Worm (Caenorhabditis elegans) whole organism, L1 larva: Measurements from ENCODE around the gene bgnt-1.5.

Experiments
- aha-1 ChIP-seq: fragments of 150-350 bp; optimal IDR thresholded peaks from 2 replicates; lab custom pipeline; 2014; ENCODE audit warnings: missing biosample characterization, missing genetic modification characterization
- ama-1 ChIP-seq: fragments of 150-350 bp; optimal IDR thresholded peaks from 2 replicates; lab custom pipeline; 2014
- blmp-1 ChIP-seq: fragments of 150-350 bp; optimal IDR thresholded peaks from 2 replicates; lab custom pipeline; 2014; ENCODE audit warnings: missing biosample characterization, missing genetic modification characterization
- ceh-63 ChIP-seq: fragments of 200-800 bp; sonication (Bioruptor generic); optimal IDR thresholded peaks from 2 replicates; lab custom pipeline; 2018; ENCODE audit warnings: mild to moderate bottlenecking, missing genetic modification characterization, missing compliant biosample characterization
- ceh-8 ChIP-seq: fragments of 200-800 bp; sonication (Bioruptor generic); optimal IDR thresholded peaks from 2 replicates; lab custom pipeline; 2018; ENCODE audit warnings: mild to moderate bottlenecking, missing genetic modification characterization, moderate library complexity, missing compliant biosample characterization
- ceh-88 ChIP-seq: fragments of 200-800 bp; sonication (Bioruptor generic); IDR thresholded peaks from 2 replicates; pipeline ENCODE4 v1.3.6; 2022; ENCODE audit warnings: missing genetic modification characterization, missing compliant biosample characterization
- ces-1 ChIP-seq: fragments of 150-350 bp; optimal IDR thresholded peaks from 2 replicates; lab custom pipeline; 2014; ENCODE audit warnings: missing biosample characterization, missing genetic modification reagents, missing genetic modification characterization
- dpl-1 ChIP-seq, 3 experiments: fragments of 150-350 bp in 2 of 3; sonication (generic microtip) in 1 of 3; optimal IDR thresholded peaks; 2 replicates each; lab custom pipeline; 2014 to 2017; ENCODE audit warnings: missing biosample characterization in 3 of 3, missing genetic modification characterization in 3 of 3, missing genetic modification reagents in 3 of 3
- efl-1 ChIP-seq, 4 experiments: fragments of 150-350 bp; optimal IDR thresholded peaks in 3 of 4; peaks in 1 of 4; 1 replicate in 1 of 4; 2 replicates in 3 of 4; lab custom pipeline; 2014; ENCODE audit warnings: missing biosample characterization in 2 of 4, missing genetic modification characterization in 2 of 4, missing genetic modification reagents in 2 of 4
- elt-2 ChIP-seq: sonication (generic microtip); optimal IDR thresholded peaks from 2 replicates; lab custom pipeline; 2016; ENCODE audit warnings: missing genetic modification characterization, mild to moderate bottlenecking, inconsistent platforms, missing compliant biosample characterization, missing genetic modification reagents
- elt-3 ChIP-seq, 6 experiments: fragments of 150-350 bp in 1 of 6; sonication (generic microtip); optimal IDR thresholded peaks; 2 replicates each; lab custom pipeline; 2017 to 2018; ENCODE audit warnings: missing biosample characterization in 6 of 6, missing genetic modification characterization in 6 of 6, inconsistent platforms in 1 of 6
- ets-5 ChIP-seq: fragments of 200-800 bp; sonication (Bioruptor generic); IDR thresholded peaks from 2 replicates; pipeline ENCODE4 v1.3.6; 2022; ENCODE audit warnings: missing genetic modification characterization, missing compliant biosample characterization
- fkh-8 ChIP-seq: sonication (generic microtip); optimal IDR thresholded peaks from 2 replicates; lab custom pipeline; 2016; ENCODE audit warnings: mild to moderate bottlenecking, missing genetic modification characterization, missing compliant biosample characterization
- hlh-17 ChIP-seq: fragments of 200-800 bp; sonication (Bioruptor generic); optimal IDR thresholded peaks from 2 replicates; lab custom pipeline; 2018; ENCODE audit warnings: missing genetic modification characterization, mild to moderate bottlenecking, missing compliant biosample characterization, moderate library complexity, borderline replicate concordance
- hpl-2 ChIP-seq: fragments of 150-350 bp; optimal IDR thresholded peaks from 2 replicates; lab custom pipeline; 2014; ENCODE audit warnings: missing biosample characterization, missing genetic modification reagents, missing genetic modification characterization
- lin-14 ChIP-seq: fragments of 200-800 bp; sonication (Bioruptor generic); optimal IDR thresholded peaks from 2 replicates; lab custom pipeline; 2018; ENCODE audit warnings: mild to moderate bottlenecking, missing genetic modification characterization, moderate library complexity, missing compliant biosample characterization
- lin-35 ChIP-seq, 2 experiments: fragments of 150-350 bp; optimal IDR thresholded peaks; 2 replicates each; lab custom pipeline; 2014; ENCODE audit warnings: missing biosample characterization in 2 of 2, missing genetic modification characterization in 2 of 2, missing genetic modification reagents in 2 of 2
- lin-39 ChIP-seq: fragments of 150-350 bp; optimal IDR thresholded peaks from 2 replicates; lab custom pipeline; 2014; ENCODE audit warnings: missing biosample characterization, missing genetic modification reagents, missing genetic modification characterization
- lir-3 ChIP-seq: sonication (generic microtip); optimal IDR thresholded peaks from 2 replicates; lab custom pipeline; 2016; ENCODE audit warnings: mild to moderate bottlenecking, missing genetic modification characterization, moderate library complexity, missing compliant biosample characterization; ENCODE audit not compliant: poor library complexity
- lsy-2 ChIP-seq, 2 experiments: fragments of 150-350 bp; optimal IDR thresholded peaks; 2 replicates each; lab custom pipeline; 2014; ENCODE audit warnings: missing biosample characterization in 2 of 2, missing genetic modification characterization in 2 of 2
- mdl-1 ChIP-seq, 2 experiments: fragments of 150-350 bp; optimal IDR thresholded peaks; 2 replicates each; lab custom pipeline; 2014 to 2017; ENCODE audit warnings: missing biosample characterization in 2 of 2, missing genetic modification characterization in 2 of 2, inconsistent platforms in 1 of 2
- nhr-19 ChIP-seq: fragments of 200-800 bp; sonication (Bioruptor generic); conservative IDR thresholded peaks from 2 replicates; pipeline ENCODE4 v1.3.6; 2022; ENCODE audit warnings: missing genetic modification characterization, missing compliant biosample characterization
- nhr-20 ChIP-seq: sonication (generic microtip); optimal IDR thresholded peaks from 2 replicates; lab custom pipeline; 2016; ENCODE audit warnings: mild to moderate bottlenecking, missing genetic modification characterization, missing compliant biosample characterization
- nhr-28 ChIP-seq: fragments of 150-350 bp; optimal IDR thresholded peaks from 2 replicates; lab custom pipeline; 2014; ENCODE audit warnings: missing biosample characterization, missing genetic modification characterization
- nhr-71 ChIP-seq: sonication (generic microtip); optimal IDR thresholded peaks from 2 replicates; lab custom pipeline; 2016; ENCODE audit warnings: mild to moderate bottlenecking, missing genetic modification characterization, moderate library complexity, missing compliant biosample characterization
- nhr-85 ChIP-seq: sonication (generic microtip); peaks from one replicate; lab custom pipeline; 2016; ENCODE audit warnings: missing genetic modification characterization, inconsistent platforms, missing compliant biosample characterization
- nhr-90 ChIP-seq: sonication (generic microtip); optimal IDR thresholded peaks from 2 replicates; lab custom pipeline; 2016; ENCODE audit warnings: mild to moderate bottlenecking, missing genetic modification characterization, missing compliant biosample characterization; ENCODE audit not compliant: poor library complexity
- pqm-1 ChIP-seq: sonication (generic microtip); optimal IDR thresholded peaks from 3 replicates; lab custom pipeline; 2017; ENCODE audit warnings: missing biosample characterization, missing genetic modification characterization
- snpc-4 ChIP-seq: fragments of 150-350 bp; optimal IDR thresholded peaks from 2 replicates; lab custom pipeline; 2014; ENCODE audit warnings: missing biosample characterization, missing genetic modification characterization
- snu-23 ChIP-seq: sonication (generic microtip); optimal IDR thresholded peaks from 2 replicates; lab custom pipeline; 2016; ENCODE audit warnings: missing genetic modification characterization, missing compliant biosample characterization
- sox-4 ChIP-seq: sonication (generic microtip); optimal IDR thresholded peaks from 2 replicates; lab custom pipeline; 2016; ENCODE audit warnings: missing genetic modification characterization, missing compliant biosample characterization
- sup-37 ChIP-seq: fragments of 200-800 bp; sonication (Bioruptor generic); optimal IDR thresholded peaks from 2 replicates; lab custom pipeline; 2018; ENCODE audit warnings: mild to moderate bottlenecking, missing genetic modification characterization, missing compliant biosample characterization
- swsn-7 ChIP-seq: sonication (generic microtip); optimal IDR thresholded peaks from 2 replicates; lab custom pipeline; 2016; ENCODE audit warnings: missing genetic modification characterization, missing compliant biosample characterization
- unc-30 ChIP-seq: sonication (generic microtip); optimal IDR thresholded peaks from 2 replicates; lab custom pipeline; 2017; ENCODE audit warnings: missing biosample characterization, missing genetic modification characterization

The bgnt-1.5 gene

ce11 chrX:13248265-13248664 is 16.1 kb upstream of the bgnt-1.5 start, which contains the start of gene K08H2.7 (continued):
- TF ChIP-seq nhr-20: peak; percentile 45

- TF ChIP-seq lin-35 (GFP tag; optimal IDR thresholded peaks at IDR 0.05; lab: Kevin White, UChicago) (peak in 1 of 2 experiments; percentile 29), ceh-88 (GFP tag; lab: Robert Waterston, UW) (no peak), ets-5 (GFP tag; lab: Robert Waterston, UW) (no peak), lsy-2 (tag; optimal IDR thresholded peaks at IDR 0.05; lab: Kevin White, UChicago) (no peak), mdl-1 (tag; optimal IDR thresholded peaks at IDR 0.05; lab: Kevin White, UChicago) (peak in 1 of 2 experiments; percentile 6), dpl-1 (GFP tag; optimal IDR thresholded peaks at IDR 0.05; lab: Kevin White, UChicago) (no peak), swsn-7 (no peak), efl-1 (optimal IDR thresholded peaks at IDR 0.05; lab: Kevin White, UChicago) (no peak), efl-1 (GFP tag; optimal IDR thresholded peaks at IDR 0.05 in 1 of 2; lab: Kevin White, UChicago) (peak in 1 of 2 experiments; percentile 78), elt-2 (tag; lab: Kevin White, UChicago) (peak; percentile 58)
- TF ChIP-seq, all 84 proteins: peak for 4
Measured at ce11 chrX:13247614-13248013, 15.5 kb upstream of the bgnt-1.5 start.

ce11 chrX:13246668-13247358 is 14.7 kb upstream of the bgnt-1.5 start:
- no peak for TF ChIP-seq ceh-63 (GFP tag; lab: Kevin White, UChicago)
- no peak for TF ChIP-seq sox-4
- TF ChIP-seq nhr-71 (tag; lab: Kevin White, UChicago): peak; percentile 49
- no peak for TF ChIP-seq aha-1 (tag; lab: Kevin White, UChicago)
- no peak for TF ChIP-seq nhr-28 (tag; lab: Kevin White, UChicago)
- TF ChIP-seq nhr-19 (GFP tag; lab: Robert Waterston, UW): peak; percentile 32; the same call in 1 of the 2 replicates
- TF ChIP-seq nhr-90: peak; percentile 41
- TF ChIP-seq lin-39 (tag; lab: Kevin White, UChicago): no peak
- peak in 2 of 6 experiments; percentile 7 to 24 for TF ChIP-seq elt-3 (tag; optimal IDR thresholded peaks at IDR 0.05; lab: Kevin White, UChicago)
- no peak for TF ChIP-seq snpc-4 (tag; lab: Kevin White, UChicago)
- TF ChIP-seq dpl-1 (GFP tag; optimal IDR thresholded peaks at IDR 0.05; lab: Kevin White, UChicago): peak in 1 of 3 experiments; percentile 5
- TF ChIP-seq lsy-2 (tag; optimal IDR thresholded peaks at IDR 0.05; lab: Kevin White, UChicago): peak in 1 of 2 experiments; percentile 61
- peak; percentile 56 for TF ChIP-seq snu-23 (GFP tag; lab: Kevin White, UChicago)
- no peak for TF ChIP-seq ces-1 (GFP tag; lab: Kevin White, UChicago)
- no peak for TF ChIP-seq hpl-2 (GFP tag; lab: Kevin White, UChicago)
- peak; percentile 0 for TF ChIP-seq elt-2 (tag; lab: Kevin White, UChicago)
- TF ChIP-seq nhr-85 (tag; lab: Kevin White, UChicago): peak; percentile 86
- TF ChIP-seq blmp-1: peak; percentile 64
- peak; percentile 82 for TF ChIP-seq nhr-20
- peak in 1 of 2 experiments; percentile 51 for TF ChIP-seq mdl-1 (tag; optimal IDR thresholded peaks at IDR 0.05; lab: Kevin White, UChicago)
- TF ChIP-seq lin-14: peak; percentile 46
- TF ChIP-seq fkh-8 (tag; lab: Kevin White, UChicago): no peak
- TF ChIP-seq lin-35 (GFP tag; optimal IDR thresholded peaks at IDR 0.05; lab: Kevin White, UChicago): peak in 1 of 2 experiments; percentile 65
- TF ChIP-seq, all 84 proteins: peak for 14

- TF ChIP-seq unc-30 (tag; lab: Kevin White, UChicago) (no peak), sox-4 (no peak), ceh-8 (GFP tag; lab: Kevin White, UChicago) (no peak), swsn-7 (no peak), sup-37 (GFP tag; lab: Kevin White, UChicago) (no peak), lir-3 (no peak), pqm-1 (no peak), ama-1 (lab: Kevin White, UChicago) (no peak), hlh-17 (no peak)
Measured at ce11 chrX:13245090-13245489, 12.9 kb upstream of the bgnt-1.5 start, which contains the start of gene hpl-1. hpl-1 (plus strand) TSS chrX:13245390.
